Fruit fly (Drosophila melanogaster) whole organism, prepupa: ENCODE data around the gene IP3K2.

Experiments
- CG10669 ChIP-seq: fragments of 200-800 bp; sonication (Bioruptor generic); optimal IDR thresholded peaks from 3 replicates; lab custom pipeline; 2018; ENCODE audit warnings: missing biosample characterization, mild to moderate bottlenecking, missing genetic modification characterization, moderate library complexity
- CG8119 ChIP-seq: fragments of 200-800 bp; sonication (Bioruptor generic); IDR thresholded peaks from 3 replicates; pipeline ENCODE4 v1.3.6; 2022; ENCODE audit warnings: missing biosample characterization, missing genetic modification characterization
- CG8319 ChIP-seq: fragments of 200-800 bp; sonication (Bioruptor generic); optimal IDR thresholded peaks from 3 replicates; lab custom pipeline; 2016; ENCODE audit warnings: missing biosample characterization, missing genetic modification characterization
- Hr39 ChIP-seq: fragments of 200-800 bp; sonication (Bioruptor generic); optimal IDR thresholded peaks from 2 replicates; lab custom pipeline; 2016; ENCODE audit warnings: missing biosample characterization, missing genetic modification characterization
- Lpt ChIP-seq: fragments of 200-800 bp; sonication (Bioruptor generic); optimal IDR thresholded peaks from 3 replicates; lab custom pipeline; 2016; ENCODE audit warnings: missing biosample characterization, missing genetic modification characterization
- Smox ChIP-seq: fragments of 200-800 bp; sonication (Bioruptor generic); optimal IDR thresholded peaks from 3 replicates; lab custom pipeline; 2016; ENCODE audit warnings: missing biosample characterization, missing genetic modification characterization
- eg ChIP-seq: fragments of 200-800 bp; sonication (Bioruptor generic); IDR thresholded peaks from 3 replicates; pipeline ENCODE4 v1.3.6; 2022; ENCODE audit warnings: missing biosample characterization, missing genetic modification characterization
- ss ChIP-seq, 2 experiments: fragments of 200-800 bp; sonication (Bioruptor generic); optimal IDR thresholded peaks; 2 replicates in 1 of 2; 3 replicates in 1 of 2; lab custom pipeline; 2017 to 2018; ENCODE audit warnings: mild to moderate bottlenecking in 2 of 2, missing biosample characterization in 2 of 2, missing genetic modification characterization in 2 of 2, moderate library complexity in 1 of 2

- TF ChIP-seq CG8119 (GFP tag; lab: Robert Waterston, UW) (no peak), Hr39 (GFP tag; lab: Kevin White, UChicago) (no peak), CG10669 (GFP tag; lab: Kevin White, UChicago) (no peak), ss (GFP tag; optimal IDR thresholded peaks at IDR 0.05; lab: Kevin White, UChicago) (no peak), CG8319 (GFP tag; lab: Kevin White, UChicago) (no peak), eg (GFP tag; lab: Robert Waterston, UW) (no peak), Lpt (no peak), Smox (no peak)
These were observed 70.7 kb downstream of the IP3K2 start for dm6 chrX:13374154-13374536.
